Worm (Caenorhabditis elegans): ENCODE results near the gene F54F2.7.

Gene F54F2.7

DNA sequence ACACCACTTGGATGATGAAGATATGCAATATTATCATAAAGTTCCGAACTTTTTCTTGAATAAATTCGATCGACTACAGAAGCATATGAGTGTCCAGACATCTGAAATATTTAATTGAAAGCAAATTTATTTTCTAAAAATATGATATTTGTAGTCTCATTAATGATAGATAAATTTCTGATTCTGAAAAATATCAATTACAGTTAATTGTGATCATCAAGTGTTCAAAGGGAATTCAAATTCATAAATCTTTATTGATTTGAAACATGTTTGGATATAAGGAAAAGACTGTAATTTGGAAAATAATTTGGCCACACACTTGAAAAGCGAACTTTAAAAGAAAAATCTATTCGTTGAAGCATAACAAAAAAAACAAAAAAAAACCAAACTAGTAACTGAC is at the start of gene F54F2.7:
Gene F54F2.7, minus strand, starts transcription at position 101 of the 400 bp plus-strand sequence.
- TF ChIP-seq him-1 (tag; optimal IDR thresholded peaks at IDR 0.05) (no peak), W03F9.2 (tag; optimal IDR thresholded peaks at IDR 0.05) (no peak), dao-5 (tag; optimal IDR thresholded peaks at IDR 0.05) (no peak)

DNA sequence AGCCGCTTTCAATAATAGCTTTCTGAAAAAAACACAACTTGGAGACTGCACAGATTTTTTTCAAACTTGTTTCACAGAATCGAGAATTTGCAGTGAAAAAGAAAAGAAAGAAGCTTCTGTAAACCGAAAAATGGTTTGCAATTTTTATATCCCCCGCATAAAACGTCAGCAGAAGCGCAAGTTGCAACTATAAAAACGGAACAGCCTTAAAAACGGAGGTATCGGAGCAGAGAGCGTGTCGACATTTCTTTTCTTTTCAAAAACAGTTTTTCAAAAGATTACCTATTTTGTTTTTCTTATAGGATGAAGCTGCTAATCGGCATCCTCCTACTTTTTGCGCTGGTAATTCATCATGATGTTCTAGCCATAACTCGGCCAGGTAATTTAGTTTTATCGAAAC is 44.8 kb upstream of the F54F2.7 start, which contains the start of gene plg-1:
Gene plg-1, plus strand, starts transcription at position 301 of the 400 bp plus-strand sequence.
- TF ChIP-seq dao-5 (tag; optimal IDR thresholded peaks at IDR 0.05) = no peak
- TF ChIP-seq him-1 (tag; optimal IDR thresholded peaks at IDR 0.05) = no peak
- TF ChIP-seq W03F9.2 (tag; optimal IDR thresholded peaks at IDR 0.05) = no peak

DNA sequence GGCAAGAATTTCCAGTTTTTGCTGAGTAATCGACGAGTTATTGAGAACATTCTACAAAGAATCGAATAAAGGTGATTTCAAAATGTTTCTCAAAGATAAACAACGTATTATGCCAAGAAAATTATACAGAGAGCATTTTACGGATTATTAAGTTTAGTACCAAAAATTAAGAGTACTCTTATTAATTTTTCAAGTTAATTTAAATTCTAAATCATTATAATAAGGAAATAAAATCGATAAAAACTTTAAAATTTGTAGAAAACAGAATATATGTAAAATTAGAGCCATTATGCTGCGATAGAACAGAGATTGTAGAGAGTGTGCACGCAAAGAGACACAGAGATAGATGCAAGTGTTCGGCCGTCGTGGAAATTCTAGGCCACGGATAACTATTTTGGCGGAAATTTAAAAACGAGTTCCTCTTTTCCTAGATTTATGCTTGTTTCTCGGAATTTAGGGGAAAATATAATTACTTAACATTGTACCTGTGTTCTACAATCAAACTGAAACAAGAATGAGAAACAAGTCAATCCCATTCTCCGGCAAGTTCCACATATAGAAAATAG is 43.4 kb upstream of the F54F2.7 start, which contains the start of gene F44E2.9:
Gene F44E2.9, minus strand, starts transcription at position 51 of the 566 bp plus-strand sequence.
- TF ChIP-seq W03F9.2 (tag; optimal IDR thresholded peaks at IDR 0.05) = peak; percentile 85
- TF ChIP-seq dao-5 (tag; optimal IDR thresholded peaks at IDR 0.05) = no peak

DNA sequence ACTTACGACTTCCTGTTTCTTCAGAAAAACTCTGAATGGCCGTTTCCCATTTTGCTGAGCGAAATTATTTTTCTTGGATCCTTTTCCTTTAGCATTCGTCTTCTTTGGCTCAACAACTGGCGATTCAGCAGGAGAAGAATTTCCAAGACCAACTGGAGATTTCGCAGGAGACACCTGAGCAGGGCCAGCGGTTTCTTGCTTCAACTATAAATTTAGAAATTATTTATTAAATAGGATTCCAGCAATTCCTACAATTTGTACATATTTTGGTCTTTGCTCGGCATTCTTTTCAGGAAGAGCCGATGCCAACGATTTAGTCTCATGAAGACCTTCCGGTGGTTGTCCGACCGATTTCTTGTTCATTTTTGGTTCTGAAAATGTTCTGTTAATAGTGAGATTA is 42.4 kb upstream of the F54F2.7 start, which contains the start of gene F44E2.8:
Gene F44E2.8, minus strand, starts transcription at position 371 of the 400 bp plus-strand sequence.
- TF ChIP-seq W03F9.2 (tag; optimal IDR thresholded peaks at IDR 0.05) (no peak), him-1 (tag; optimal IDR thresholded peaks at IDR 0.05) (no peak), dao-5 (tag; optimal IDR thresholded peaks at IDR 0.05) (no peak)

DNA sequence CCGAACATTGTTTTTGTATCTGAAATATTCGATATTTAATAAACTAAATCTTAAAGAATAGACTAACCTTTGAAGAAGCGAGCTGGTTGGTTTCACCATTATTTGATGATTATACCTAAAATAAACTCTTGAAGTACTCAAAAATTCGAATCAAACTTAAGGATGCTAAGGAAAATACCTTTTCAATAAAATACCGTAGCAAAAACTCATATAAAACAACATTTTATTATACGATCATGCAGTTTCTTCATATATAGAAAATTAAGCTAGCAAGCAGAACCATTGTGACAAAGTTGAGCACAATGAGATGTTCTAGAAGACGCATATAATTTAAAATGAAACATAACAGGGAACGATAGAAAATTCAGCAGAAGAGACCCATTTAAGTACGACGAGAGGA is 41.2 kb upstream of the F54F2.7 start, which contains the start of gene F44E2.7:
Gene F44E2.7, minus strand, starts transcription at position 101 of the 400 bp plus-strand sequence.
- TF ChIP-seq him-1 (tag; optimal IDR thresholded peaks at IDR 0.05) (no peak), dao-5 (tag; optimal IDR thresholded peaks at IDR 0.05) (no peak), W03F9.2 (tag; optimal IDR thresholded peaks at IDR 0.05) (no peak)

DNA sequence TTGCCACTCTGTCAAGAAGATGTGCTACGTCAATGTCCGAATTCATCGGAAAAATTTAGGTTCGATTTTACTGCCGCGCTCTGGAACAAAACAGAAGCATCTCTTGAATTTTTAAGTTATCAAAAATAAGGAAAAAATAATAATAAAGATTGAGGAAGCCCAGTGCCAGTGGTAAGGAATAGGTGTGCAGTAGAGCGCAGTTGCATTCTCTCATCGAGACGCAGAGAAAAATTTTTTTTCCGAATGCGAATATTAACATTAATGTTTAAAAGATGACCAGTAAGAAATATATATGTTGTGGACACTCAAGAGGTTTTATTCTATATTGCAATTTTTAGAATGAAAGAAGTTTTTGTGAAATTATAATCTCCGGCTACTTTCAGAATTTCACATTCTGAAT is 40.6 kb upstream of the F54F2.7 start:
- no peak for TF ChIP-seq dao-5 (tag; optimal IDR thresholded peaks at IDR 0.05)
- peak; percentile 73 for TF ChIP-seq W03F9.2 (tag; optimal IDR thresholded peaks at IDR 0.05)

DNA sequence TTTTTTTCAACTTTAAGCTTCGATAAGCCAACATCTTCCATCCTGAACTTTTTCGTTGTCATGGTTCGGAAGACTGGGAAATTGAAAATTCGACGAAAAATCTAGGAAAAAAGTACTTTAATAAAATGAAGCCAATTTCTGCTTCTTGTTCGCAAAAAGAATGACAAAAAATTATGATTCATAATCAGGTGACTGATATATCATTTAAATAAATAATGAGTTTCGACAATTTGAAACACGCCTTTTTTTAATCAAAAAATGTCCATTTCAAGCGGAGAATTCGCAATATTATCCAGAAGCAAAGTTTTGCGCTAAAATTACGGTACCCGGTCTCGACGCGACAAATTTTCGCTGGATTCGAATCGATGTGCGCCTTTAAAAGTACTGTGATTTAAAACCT is 38.0 kb upstream of the F54F2.7 start, which contains the start of gene F44E2.6:
Gene F44E2.6, minus strand, starts transcription at position 101 of the 400 bp plus-strand sequence.
- TF ChIP-seq dao-5 (tag; optimal IDR thresholded peaks at IDR 0.05) = no peak

DNA sequence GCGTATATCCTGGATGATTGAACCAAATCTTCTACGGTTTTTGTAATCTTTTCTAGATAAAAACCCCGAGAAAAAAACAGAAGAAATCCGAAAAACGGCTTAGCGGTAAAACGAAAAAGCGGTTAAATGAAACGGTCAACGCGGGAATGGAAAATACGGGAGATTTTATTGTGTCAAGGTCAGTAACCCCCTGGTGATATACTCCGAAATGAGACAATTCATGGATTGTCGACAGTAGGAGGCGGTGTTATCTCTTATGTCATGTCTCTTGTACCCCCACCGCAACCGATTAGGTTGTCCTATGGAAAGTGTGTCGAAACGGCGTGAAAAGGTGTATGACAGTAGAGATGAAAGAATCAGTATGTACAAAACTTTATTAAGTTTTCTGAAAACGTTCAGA is 37.0 kb upstream of the F54F2.7 start:
- TF ChIP-seq W03F9.2 (tag; optimal IDR thresholded peaks at IDR 0.05) (no peak), dao-5 (tag; optimal IDR thresholded peaks at IDR 0.05) (no peak), him-1 (tag; optimal IDR thresholded peaks at IDR 0.05) (no peak)

DNA sequence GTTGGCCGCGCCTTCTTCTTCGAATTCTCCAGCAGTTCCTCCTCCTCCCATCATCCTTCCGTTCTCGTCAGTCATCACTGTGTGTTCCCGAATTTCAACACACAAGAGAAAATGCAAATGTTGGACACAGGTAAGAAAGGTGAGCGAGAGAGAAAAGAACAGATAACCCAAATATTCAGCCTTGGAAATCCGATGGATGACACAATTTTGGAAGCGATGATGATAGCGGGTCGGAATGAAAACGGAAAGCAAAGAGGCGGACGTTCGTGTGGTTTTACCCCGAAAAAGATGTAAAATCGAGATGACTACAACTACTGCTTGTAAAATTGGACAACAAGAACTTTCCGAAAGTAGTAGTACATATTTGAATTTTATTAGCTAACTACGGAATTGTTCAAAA is 32.7 kb upstream of the F54F2.7 start:
- TF ChIP-seq W03F9.2 (tag; optimal IDR thresholded peaks at IDR 0.05) (no peak), dao-5 (tag; optimal IDR thresholded peaks at IDR 0.05) (no peak), him-1 (tag; optimal IDR thresholded peaks at IDR 0.05) (no peak)

DNA sequence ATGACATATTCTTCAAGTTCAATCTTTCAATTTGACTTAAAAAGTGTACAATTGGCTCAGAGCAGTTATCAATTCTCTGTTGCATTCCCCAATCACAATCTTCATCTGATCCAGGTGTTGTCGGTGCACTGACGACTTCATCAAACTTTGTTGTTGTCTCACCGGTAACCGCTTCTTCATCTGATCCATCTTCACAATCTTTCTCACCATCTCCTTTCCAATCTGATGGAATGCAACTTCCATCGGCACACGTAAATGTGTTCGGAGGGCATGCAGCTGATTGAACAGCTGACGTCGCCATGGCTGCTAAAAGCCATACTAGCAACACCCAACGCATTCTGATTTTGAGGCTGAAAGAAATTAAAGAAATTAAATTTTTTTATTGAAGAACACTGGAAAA is 30.9 kb upstream of the F54F2.7 start, which contains the start of gene F44E2.4:
Gene F44E2.4, minus strand, starts transcription at position 350 of the 400 bp plus-strand sequence.
- no peak for TF ChIP-seq dao-5 (tag; optimal IDR thresholded peaks at IDR 0.05)
- no peak for TF ChIP-seq him-1 (tag; optimal IDR thresholded peaks at IDR 0.05)
- TF ChIP-seq W03F9.2 (tag; optimal IDR thresholded peaks at IDR 0.05) = no peak

DNA sequence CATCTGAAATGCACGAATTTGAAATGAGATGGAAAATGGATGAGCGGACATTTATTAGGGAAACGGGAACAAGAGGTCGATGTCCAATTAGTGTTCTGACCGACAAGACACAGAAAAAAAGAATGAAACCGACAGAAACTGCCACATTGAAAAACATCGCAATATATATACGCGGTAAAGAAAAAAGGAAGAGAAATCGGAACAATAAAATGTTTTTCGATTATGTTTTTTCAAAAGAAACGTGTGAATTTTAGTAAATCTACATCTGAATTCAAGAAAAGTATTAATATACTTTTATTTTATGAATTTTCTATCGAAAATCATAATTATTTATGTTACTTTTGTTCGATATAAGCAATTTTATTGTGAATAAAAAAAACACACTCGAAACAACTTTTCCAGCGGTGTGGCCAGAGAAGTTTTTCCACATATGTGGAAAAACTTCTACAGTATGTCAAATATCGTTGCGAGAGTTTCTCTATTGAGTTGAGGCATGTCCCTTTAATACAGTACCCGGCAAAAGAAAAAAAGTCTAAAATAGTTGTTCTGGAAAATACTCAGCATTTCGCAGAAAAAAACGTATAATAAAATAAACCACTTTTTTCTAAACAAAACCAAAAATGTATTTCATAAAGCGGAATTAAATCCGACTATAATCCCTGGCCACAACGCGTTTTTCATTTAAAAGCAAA is 24.1 kb upstream of the F54F2.7 start, which contains the start of gene F44E2.10:
Gene F44E2.10, minus strand, starts transcription at position 51 of the 692 bp plus-strand sequence.
- TF ChIP-seq W03F9.2 (tag; optimal IDR thresholded peaks at IDR 0.05) (no peak), him-1 (tag; optimal IDR thresholded peaks at IDR 0.05) (no peak)

DNA sequence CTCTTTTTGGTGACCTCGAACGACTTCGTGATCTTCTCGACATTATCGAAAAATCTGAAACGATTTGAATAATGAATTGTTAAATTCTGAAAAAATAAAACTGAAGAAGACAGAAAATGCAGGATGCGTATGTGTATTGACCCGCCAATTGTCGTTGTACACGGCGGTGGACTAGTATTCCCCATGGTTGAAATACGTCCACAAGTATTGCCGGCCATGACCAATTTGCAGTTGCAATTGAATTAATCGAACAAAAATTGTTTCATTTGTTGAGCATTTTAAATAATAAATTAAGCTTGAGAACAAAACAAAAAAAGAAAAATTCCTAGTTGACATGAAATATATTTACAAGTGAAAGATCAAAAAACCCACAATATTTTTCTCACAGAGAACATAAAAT is 22.1 kb upstream of the F54F2.7 start, which contains the start of gene F44E2.3:
Gene F44E2.3, minus strand, starts transcription at position 61 of the 400 bp plus-strand sequence.
- no peak for TF ChIP-seq him-1 (tag; optimal IDR thresholded peaks at IDR 0.05)
- TF ChIP-seq dao-5 (tag; optimal IDR thresholded peaks at IDR 0.05) = no peak
- TF ChIP-seq W03F9.2 (tag; optimal IDR thresholded peaks at IDR 0.05) = no peak

DNA sequence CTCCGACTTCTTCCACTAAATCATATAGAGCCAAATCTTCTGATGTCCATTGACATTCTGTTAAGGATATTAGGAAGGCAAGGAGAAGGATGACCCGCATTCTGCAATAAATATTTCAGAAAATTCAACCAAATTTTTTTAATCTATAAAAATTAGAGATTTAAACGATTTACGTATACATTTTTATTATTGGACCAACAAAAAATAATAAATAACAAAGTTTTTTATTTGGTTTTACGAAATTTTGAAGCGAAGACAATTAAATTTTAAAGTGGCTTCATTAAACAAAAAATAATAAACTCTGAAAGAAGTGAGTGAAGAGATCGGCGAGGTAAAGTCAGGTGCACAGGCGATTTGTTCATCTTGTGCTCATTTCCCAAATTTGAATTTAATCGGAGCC is 20.0 kb upstream of the F54F2.7 start, which contains the start of gene F54F2.9:
Gene F54F2.9, minus strand, starts transcription at position 101 of the 400 bp plus-strand sequence.
- TF ChIP-seq W03F9.2 (tag; optimal IDR thresholded peaks at IDR 0.05) (no peak), him-1 (tag; optimal IDR thresholded peaks at IDR 0.05) (no peak), dao-5 (tag; optimal IDR thresholded peaks at IDR 0.05) (no peak)

DNA sequence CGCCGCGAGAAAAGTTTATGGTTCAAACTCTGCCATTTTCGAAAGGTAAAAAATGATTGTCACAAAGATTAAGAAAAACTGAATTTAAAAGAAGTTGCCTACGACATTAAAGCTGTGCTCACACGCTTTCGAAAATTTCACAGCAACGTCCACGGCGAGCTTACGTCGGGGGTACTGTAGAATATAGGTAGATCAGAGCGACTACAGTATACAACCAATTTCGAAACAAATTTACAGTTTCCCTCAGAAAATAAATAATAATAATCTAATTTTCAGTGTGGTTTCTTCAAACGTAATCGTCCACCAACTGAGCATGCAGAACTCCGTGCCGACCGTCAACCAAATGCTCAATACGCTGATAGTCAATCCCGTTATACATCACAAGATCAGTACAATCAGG is 17.4 kb upstream of the F54F2.7 start:
- TF ChIP-seq W03F9.2 (tag; optimal IDR thresholded peaks at IDR 0.05) (no peak), him-1 (tag; optimal IDR thresholded peaks at IDR 0.05) (no peak), dao-5 (tag; optimal IDR thresholded peaks at IDR 0.05) (no peak)

All from whole organism, L4/young adult.